Worm (Caenorhabditis elegans): Measurements from ENCODE around the gene F22B5.4.

- TF ChIP-seq elt-3 (tag; optimal IDR thresholded peaks at IDR 0.05): no peak
- no peak for TF ChIP-seq nhr-12 (tag; optimal IDR thresholded peaks at IDR 0.05)
- no peak for TF ChIP-seq nhr-28 (tag; optimal IDR thresholded peaks at IDR 0.05)
- TF ChIP-seq lin-13 (tag; optimal IDR thresholded peaks at IDR 0.05): no peak
- TF ChIP-seq snpc-4 (tag; optimal IDR thresholded peaks at IDR 0.05): no peak
These were observed 17.6 kb upstream of the F22B5.4 start, which contains the start of gene acp-2 for ce11 chrII:8431954-8432353.

All from whole organism, mixed stage, embryonic.